Fruit fly (Drosophila melanogaster) whole organism: Measurements from ENCODE around the gene Alms1b.

Experiments used
- CG8478 ChIP-seq: fragments of >200 bp; optimal IDR thresholded peaks from 2 replicates; lab custom pipeline; 2018; ENCODE audit warnings: inconsistent platforms
- Dll ChIP-seq: fragments of >200 bp; optimal IDR thresholded peaks from 2 replicates; lab custom pipeline; 2017
- EcR ChIP-seq, 2 experiments: fragments of >200 bp; optimal IDR thresholded peaks; 2 replicates each; lab custom pipeline; 2017; ENCODE audit warnings: missing biosample characterization in 2 of 2, missing genetic modification characterization in 2 of 2, missing genetic modification reagents in 2 of 2
- pan ChIP-seq: fragments of >200 bp; optimal IDR thresholded peaks from 2 replicates; lab custom pipeline; 2017
- psq ChIP-seq: fragments of >200 bp; optimal IDR thresholded peaks from 2 replicates; lab custom pipeline; 2017
- usp ChIP-seq: fragments of >200 bp; optimal IDR thresholded peaks from 2 replicates; lab custom pipeline; 2017; ENCODE audit warnings: missing biosample characterization, missing genetic modification characterization, mixed read lengths

Gene Alms1b

DNA sequence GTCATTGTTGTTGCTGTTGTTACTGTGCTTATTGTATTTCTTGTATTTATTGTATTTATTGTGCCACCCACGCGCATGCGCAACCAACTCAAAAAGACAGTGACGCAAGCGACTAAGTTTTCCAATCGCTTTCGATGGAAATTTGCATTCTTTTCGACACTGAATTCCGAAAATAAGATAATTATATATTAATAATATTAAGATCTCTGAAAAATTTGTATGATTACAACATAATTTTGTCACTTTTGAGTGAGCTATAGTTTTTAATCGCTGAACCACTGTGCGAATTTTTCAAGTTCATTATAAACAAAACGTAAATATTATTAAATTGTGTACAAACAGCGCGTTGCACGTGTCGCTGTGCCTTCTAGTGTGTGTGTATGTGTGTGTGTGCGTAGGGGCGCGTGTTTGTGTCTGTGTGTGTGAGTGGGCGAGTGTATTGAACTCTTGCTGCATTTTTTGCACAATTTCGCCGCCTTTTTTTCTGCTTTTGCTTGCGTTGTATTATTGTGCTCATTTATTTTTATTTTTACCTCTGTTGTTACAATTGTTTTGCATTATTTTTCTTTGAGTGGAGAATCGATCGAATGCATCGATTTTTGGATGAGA is 14.9 kb downstream of the Alms1b start:
- TF ChIP-seq Dll (lab: Kevin White, UChicago) (no peak), psq (no peak), EcR (GFP tag; optimal IDR thresholded peaks at IDR 0.05; lab: Kevin White, UChicago) (no peak), pan (lab: Kevin White, UChicago) (no peak), usp (GFP tag; lab: Kevin White, UChicago) (no peak), CG8478 (lab: Kevin White, UChicago) (no peak)

DNA sequence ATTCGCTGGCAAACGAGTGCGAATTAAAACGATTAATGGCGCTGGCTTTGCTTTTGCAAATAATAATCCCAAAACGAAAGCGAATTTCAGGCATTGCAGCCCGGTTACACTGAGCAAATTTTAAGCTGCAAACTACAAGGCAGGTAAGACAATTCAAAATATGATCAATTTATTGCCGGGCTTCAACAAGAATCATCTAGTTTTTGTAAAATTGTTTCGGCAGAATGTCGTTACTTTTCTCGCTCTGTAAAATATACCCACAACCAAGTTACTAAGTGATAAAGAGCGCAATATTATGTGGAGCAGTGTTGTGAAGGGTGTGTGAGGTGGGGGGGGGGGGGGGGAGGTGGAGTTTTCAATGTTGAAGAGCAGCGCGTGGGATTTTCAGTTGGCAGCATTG is 15.8 kb downstream of the Alms1b start:
- TF ChIP-seq usp (GFP tag; lab: Kevin White, UChicago) (no peak), CG8478 (lab: Kevin White, UChicago) (no peak), psq (no peak), pan (lab: Kevin White, UChicago) (no peak), Dll (lab: Kevin White, UChicago) (no peak), EcR (GFP tag; optimal IDR thresholded peaks at IDR 0.05; lab: Kevin White, UChicago) (no peak)

DNA sequence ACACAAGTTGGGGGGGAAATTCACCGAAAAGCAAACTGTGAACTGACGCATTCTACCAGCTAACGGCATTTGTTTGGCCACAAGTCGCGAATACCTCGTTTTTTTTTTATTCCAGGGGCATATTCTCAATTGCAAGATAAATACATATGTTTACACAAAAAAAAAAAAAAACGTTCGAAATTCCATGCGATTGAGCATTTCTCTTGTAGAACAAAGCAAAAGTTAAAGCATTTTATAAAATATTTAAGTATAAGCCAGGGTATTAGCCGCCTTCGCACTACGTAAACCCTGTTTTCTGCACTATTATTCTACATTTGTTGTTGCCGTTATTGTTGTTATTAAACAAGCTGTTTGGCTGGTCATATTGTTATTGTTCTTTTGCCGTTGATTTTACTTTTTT is 16.4 kb downstream of the Alms1b start:
- TF ChIP-seq psq (no peak), Dll (lab: Kevin White, UChicago) (no peak), EcR (GFP tag; optimal IDR thresholded peaks at IDR 0.05; lab: Kevin White, UChicago) (no peak)

DNA sequence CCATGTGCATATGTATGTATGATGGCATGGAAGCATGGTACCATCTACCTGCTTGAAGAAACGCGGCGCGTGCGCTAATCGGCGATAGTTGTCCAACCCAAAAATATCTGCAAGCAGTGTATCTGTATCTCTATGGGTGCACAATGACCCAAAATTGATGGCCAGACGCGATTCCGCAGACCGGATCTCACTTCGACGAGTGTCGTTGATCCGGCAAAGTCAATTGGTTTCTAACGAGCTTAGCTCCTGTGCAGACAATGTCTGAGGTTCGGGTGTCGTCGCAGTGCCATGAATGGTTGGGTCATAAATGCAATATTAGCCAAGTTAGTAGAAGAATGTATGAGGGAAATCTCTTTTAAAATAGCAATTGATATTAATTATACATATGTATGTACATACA is 17.1 kb downstream of the Alms1b start:
- TF ChIP-seq Dll (lab: Kevin White, UChicago) (no peak), EcR (GFP tag; optimal IDR thresholded peaks at IDR 0.05; lab: Kevin White, UChicago) (no peak), usp (GFP tag; lab: Kevin White, UChicago) (no peak), CG8478 (lab: Kevin White, UChicago) (no peak), psq (no peak), pan (lab: Kevin White, UChicago) (no peak)

DNA sequence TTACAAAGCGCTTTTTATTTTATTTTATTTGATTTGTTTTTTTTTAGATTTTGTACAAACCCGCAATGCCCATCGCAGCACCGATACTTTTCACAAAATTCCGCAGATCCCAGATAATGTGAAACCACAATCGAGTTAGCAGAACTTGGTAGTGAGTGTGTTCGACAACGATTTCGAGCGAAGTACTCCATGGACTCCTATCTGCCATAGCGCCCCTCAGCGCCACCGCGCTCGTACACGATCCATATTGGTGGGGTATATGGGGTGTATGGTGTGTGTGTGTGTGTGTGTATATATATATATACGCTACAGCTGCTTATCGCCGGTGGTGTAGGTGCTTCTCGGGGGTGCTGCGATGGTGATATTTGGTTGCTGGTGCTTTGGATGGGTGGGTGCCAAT is 18.3 kb downstream of the Alms1b start:
- no peak for TF ChIP-seq pan (lab: Kevin White, UChicago)
- no peak for TF ChIP-seq CG8478 (lab: Kevin White, UChicago)
- TF ChIP-seq Dll (lab: Kevin White, UChicago) = no peak
- no peak for TF ChIP-seq psq
- TF ChIP-seq usp (GFP tag; lab: Kevin White, UChicago) = no peak
- TF ChIP-seq EcR (GFP tag; optimal IDR thresholded peaks at IDR 0.05; lab: Kevin White, UChicago) = no peak

DNA sequence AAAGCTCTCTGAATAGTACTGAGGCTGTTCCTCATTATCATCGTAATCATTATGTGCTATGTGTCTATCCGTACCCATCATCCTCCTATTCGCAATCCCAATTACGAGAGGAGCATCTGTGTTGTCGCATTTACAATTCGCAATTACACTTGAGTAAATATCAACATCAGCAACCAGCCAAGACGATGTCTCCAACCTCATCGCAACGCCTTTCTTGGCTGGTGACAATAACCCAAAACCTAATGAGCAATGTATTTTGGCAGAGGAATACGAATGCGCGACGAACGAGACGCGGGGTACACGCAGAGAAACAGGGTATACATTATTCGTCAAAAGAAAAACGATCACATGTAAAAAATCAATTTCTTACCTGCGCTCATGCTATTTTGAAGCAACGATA is 20.3 kb downstream of the Alms1b start:
- TF ChIP-seq usp (GFP tag; lab: Kevin White, UChicago) (no peak), CG8478 (lab: Kevin White, UChicago) (no peak), Dll (lab: Kevin White, UChicago) (no peak), EcR (GFP tag; optimal IDR thresholded peaks at IDR 0.05; lab: Kevin White, UChicago) (no peak), pan (lab: Kevin White, UChicago) (no peak), psq (no peak)

DNA sequence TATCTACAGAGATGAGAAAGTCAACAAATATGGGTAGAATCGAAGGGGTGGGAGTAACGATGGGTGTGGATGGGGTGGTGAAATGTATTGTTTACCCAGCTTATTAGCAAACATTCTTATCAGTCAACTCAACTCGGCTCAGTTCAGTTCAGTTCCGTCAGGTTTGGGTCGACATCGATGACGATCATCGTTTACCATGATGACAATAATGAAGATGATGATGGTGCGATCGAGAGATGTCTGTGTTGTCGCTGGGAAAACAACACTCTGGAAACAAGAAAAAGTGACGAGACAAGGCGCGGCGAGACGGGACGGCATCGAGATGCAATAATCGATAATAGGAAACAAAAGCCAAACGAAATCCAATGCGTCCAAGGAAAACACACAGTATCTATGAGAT is 21.0 kb downstream of the Alms1b start:
- no peak for TF ChIP-seq psq
- TF ChIP-seq CG8478 (lab: Kevin White, UChicago) = no peak
- TF ChIP-seq pan (lab: Kevin White, UChicago) = no peak
- no peak for TF ChIP-seq EcR (GFP tag; optimal IDR thresholded peaks at IDR 0.05; lab: Kevin White, UChicago)
- no peak for TF ChIP-seq Dll (lab: Kevin White, UChicago)

DNA sequence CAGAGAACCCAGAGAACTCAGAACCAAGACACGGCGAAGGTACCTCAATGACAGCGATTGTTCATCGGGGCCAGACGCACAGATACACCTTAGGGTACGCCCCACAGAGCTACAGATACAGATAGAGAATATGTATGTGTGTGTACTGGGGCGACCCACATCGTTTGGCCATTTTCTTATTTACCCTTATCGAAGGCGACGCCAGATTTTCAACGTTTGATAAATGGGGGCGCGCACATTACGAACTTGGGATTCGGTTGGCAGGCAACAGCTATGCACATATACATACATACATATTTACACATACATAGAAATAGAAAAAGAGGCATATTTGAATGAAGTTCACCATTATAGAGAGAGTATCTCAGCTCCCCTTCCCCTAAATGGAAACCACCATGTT is 24.3 kb downstream of the Alms1b start:
- no peak for TF ChIP-seq usp (GFP tag; lab: Kevin White, UChicago)
- TF ChIP-seq psq = no peak
- TF ChIP-seq pan (lab: Kevin White, UChicago) = no peak
- TF ChIP-seq Dll (lab: Kevin White, UChicago) = no peak
- TF ChIP-seq EcR (GFP tag; optimal IDR thresholded peaks at IDR 0.05; lab: Kevin White, UChicago) = no peak
- no peak for TF ChIP-seq CG8478 (lab: Kevin White, UChicago)

DNA sequence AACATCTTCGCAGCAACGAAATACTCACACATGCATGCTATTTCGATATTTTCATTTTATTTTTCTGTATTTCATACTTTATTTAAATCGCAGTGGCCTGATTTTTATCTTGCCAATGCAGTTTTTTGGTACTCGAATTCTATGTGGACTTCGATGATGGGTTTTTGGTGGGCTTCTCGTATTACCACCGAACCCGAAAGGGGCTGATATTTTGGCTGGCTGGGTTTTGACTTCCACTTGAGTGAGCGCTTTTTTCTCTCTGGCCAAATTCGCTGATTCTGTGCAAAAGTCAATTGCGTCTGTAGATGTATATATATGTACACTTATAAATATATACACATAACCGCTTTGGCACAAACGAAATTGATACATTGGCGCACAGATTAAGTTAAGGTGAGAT is 25.4 kb downstream of the Alms1b start:
- TF ChIP-seq CG8478 (lab: Kevin White, UChicago) (no peak), psq (no peak), EcR (GFP tag; optimal IDR thresholded peaks at IDR 0.05; lab: Kevin White, UChicago) (no peak), Dll (lab: Kevin White, UChicago) (no peak), usp (GFP tag; lab: Kevin White, UChicago) (no peak), pan (lab: Kevin White, UChicago) (no peak)

DNA sequence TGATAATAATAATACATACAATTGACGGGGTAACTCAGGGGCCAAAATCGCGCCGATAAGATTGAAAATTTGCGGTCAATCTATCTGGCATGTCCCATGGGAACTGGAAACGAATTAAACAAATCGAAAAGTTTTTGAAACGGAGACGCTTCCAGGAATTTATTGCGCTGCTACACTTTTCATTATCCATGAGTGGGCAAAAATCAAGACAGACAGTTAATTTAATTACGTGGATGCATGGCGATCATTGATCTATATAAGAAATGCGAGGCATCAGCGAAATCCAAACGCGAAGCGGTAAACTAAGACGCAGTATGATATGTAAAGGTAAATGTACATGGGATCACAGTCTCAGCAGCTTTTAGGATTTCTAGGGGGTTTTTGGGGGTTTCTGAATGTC is 26.2 kb downstream of the Alms1b start:
- TF ChIP-seq usp (GFP tag; lab: Kevin White, UChicago) = no peak
- no peak for TF ChIP-seq psq
- no peak for TF ChIP-seq CG8478 (lab: Kevin White, UChicago)
- no peak for TF ChIP-seq Dll (lab: Kevin White, UChicago)
- TF ChIP-seq EcR (GFP tag; optimal IDR thresholded peaks at IDR 0.05; lab: Kevin White, UChicago) = no peak
- no peak for TF ChIP-seq pan (lab: Kevin White, UChicago)

DNA sequence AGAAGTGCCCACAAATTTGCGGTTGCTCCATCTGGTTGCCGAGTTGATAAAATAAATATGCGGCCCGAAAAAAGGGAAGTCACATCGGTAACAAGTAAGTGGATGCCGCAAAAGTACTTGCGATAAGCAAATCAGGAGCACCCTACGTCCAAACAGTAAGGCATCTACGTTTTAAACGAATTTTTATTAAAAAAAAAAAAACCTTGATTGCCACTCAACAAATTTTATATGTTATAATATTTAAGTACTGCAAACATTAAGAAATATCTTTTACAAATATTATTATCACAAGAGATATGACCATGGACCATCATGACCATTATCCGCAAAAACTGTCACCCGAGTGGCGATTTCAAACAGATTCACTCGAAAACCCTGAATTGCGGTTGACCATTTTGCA is 26.6 kb downstream of the Alms1b start:
- TF ChIP-seq usp (GFP tag; lab: Kevin White, UChicago) (no peak), CG8478 (lab: Kevin White, UChicago) (no peak), EcR (GFP tag; optimal IDR thresholded peaks at IDR 0.05; lab: Kevin White, UChicago) (no peak), Dll (lab: Kevin White, UChicago) (no peak), pan (lab: Kevin White, UChicago) (no peak), psq (no peak)

DNA sequence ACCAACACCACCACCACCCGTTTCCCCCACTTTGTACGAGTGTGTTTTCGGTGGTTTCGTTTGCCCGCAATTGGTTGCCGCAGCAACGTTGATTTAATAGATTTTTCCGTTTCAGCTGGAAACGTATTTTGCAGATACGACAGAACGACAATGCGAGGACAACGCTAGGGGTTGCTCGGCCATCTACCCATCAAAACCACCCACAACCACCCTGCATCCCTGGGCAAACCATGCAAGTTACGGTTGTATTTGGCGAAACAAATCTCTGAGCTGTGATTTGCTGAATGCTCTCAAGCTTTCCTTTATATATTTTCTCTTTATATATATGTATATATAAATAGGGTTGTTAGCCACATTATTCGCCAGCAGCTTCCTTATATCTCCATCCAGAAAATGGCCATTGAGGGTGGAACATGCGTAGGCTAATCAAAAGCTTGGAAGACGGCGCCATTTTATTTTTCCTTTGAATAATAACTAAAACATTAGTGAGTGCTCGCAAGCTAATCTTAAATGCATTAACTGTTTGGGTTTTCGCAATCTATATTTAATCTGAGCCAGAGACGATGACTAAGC is 30.8 kb downstream of the Alms1b start:
- no peak for TF ChIP-seq Dll (lab: Kevin White, UChicago)
- TF ChIP-seq pan (lab: Kevin White, UChicago) = no peak
- no peak for TF ChIP-seq CG8478 (lab: Kevin White, UChicago)
- no peak for TF ChIP-seq psq
- TF ChIP-seq usp (GFP tag; lab: Kevin White, UChicago) = no peak
- no peak for TF ChIP-seq EcR (GFP tag; optimal IDR thresholded peaks at IDR 0.05; lab: Kevin White, UChicago)
